Fruit fly (Drosophila melanogaster) whole organism, embryonic: ENCODE data around the gene CG14866.

Experiments
- Bgb ChIP-seq: fragments of 200-800 bp; sonication (Bioruptor generic); IDR thresholded peaks from 2 replicates; pipeline ENCODE4 v1.3.6; 2022; ENCODE audit warnings: missing biosample characterization, missing genetic modification characterization; ENCODE audit not compliant: partially characterized antibody
- CG11247 ChIP-seq: fragments of 200-800 bp; sonication (Bioruptor generic); IDR thresholded peaks from 2 replicates; pipeline ENCODE4 v1.3.6; 2022; ENCODE audit warnings: missing biosample characterization, missing genetic modification characterization
- CG11560 ChIP-seq: fragments of 200-800 bp; sonication (Bioruptor generic); IDR thresholded peaks from 3 replicates; pipeline ENCODE4 v1.3.6; 2022; ENCODE audit warnings: missing biosample characterization, missing genetic modification characterization
- CG12744 ChIP-seq: fragments of 200-800 bp; sonication (Bioruptor generic); optimal IDR thresholded peaks from 2 replicates; lab custom pipeline; 2016; ENCODE audit warnings: missing biosample characterization, missing genetic modification characterization
- CG14014 ChIP-seq: fragments of 200-800 bp; sonication (Bioruptor generic); IDR thresholded peaks from 2 replicates; pipeline ENCODE4 v1.3.6; 2022; ENCODE audit warnings: missing biosample characterization, missing genetic modification characterization
- CG17361 ChIP-seq: fragments of 200-800 bp; sonication (Bioruptor generic); IDR thresholded peaks from 3 replicates; pipeline ENCODE4 v1.3.6; 2022; ENCODE audit warnings: missing biosample characterization, missing genetic modification characterization
- CG17829 ChIP-seq: fragments of 200-800 bp; optimal IDR thresholded peaks from 2 replicates; lab custom pipeline; 2019; ENCODE audit warnings: missing biosample characterization, mild to moderate bottlenecking, missing genetic modification characterization, moderate library complexity
- CG18476 ChIP-seq: fragments of 200-800 bp; sonication (Bioruptor generic); optimal IDR thresholded peaks from 2 replicates; lab custom pipeline; 2016; ENCODE audit warnings: missing biosample characterization, mild to moderate bottlenecking, missing genetic modification characterization
- CG2199 ChIP-seq: fragments of 200-800 bp; sonication (Bioruptor generic); IDR thresholded peaks from 3 replicates; pipeline ENCODE4 v1.3.6; 2022; ENCODE audit warnings: missing biosample characterization, missing genetic modification characterization
- CG33557 ChIP-seq: fragments of 200-800 bp; sonication (Bioruptor generic); optimal IDR thresholded peaks from 2 replicates; lab custom pipeline; 2019; ENCODE audit warnings: missing biosample characterization, mild to moderate bottlenecking, missing genetic modification characterization, moderate library complexity
- CG4707 ChIP-seq: fragments of 200-800 bp; sonication (Bioruptor generic); optimal IDR thresholded peaks from 2 replicates; lab custom pipeline; 2018; ENCODE audit warnings: missing biosample characterization, mild to moderate bottlenecking, missing genetic modification characterization, moderate library complexity
- CG6175 ChIP-seq: fragments of 200-800 bp; sonication (Bioruptor generic); IDR thresholded peaks from 3 replicates; pipeline ENCODE4 v1.3.6; 2022; ENCODE audit warnings: missing biosample characterization, missing genetic modification characterization
- CG9876 ChIP-seq: fragments of 200-800 bp; sonication (Bioruptor generic); optimal IDR thresholded peaks from 2 replicates; lab custom pipeline; 2016; ENCODE audit warnings: missing biosample characterization, missing genetic modification characterization
- Dek ChIP-seq: fragments of 200-800 bp; sonication (Bioruptor generic); optimal IDR thresholded peaks from 3 replicates; lab custom pipeline; 2019; ENCODE audit warnings: missing biosample characterization, mild to moderate bottlenecking, missing genetic modification characterization, moderate library complexity
- Dip2 ChIP-seq: fragments of 200-800 bp; sonication (Bioruptor generic); IDR thresholded peaks from 2 replicates; pipeline ENCODE4 v1.3.6; 2022; ENCODE audit warnings: missing biosample characterization, missing genetic modification characterization
- Dip3 ChIP-seq: fragments of 200-800 bp; sonication (Bioruptor generic); optimal IDR thresholded peaks from 3 replicates; lab custom pipeline; 2016; ENCODE audit warnings: missing biosample characterization, missing genetic modification characterization
- Dref ChIP-seq: fragments of 200-800 bp; sonication (Bioruptor generic); IDR thresholded peaks from 2 replicates; pipeline ENCODE4 v1.3.6; 2022; ENCODE audit warnings: missing biosample characterization, missing genetic modification characterization
- ERR ChIP-seq: fragments of 200-800 bp; sonication (Bioruptor generic); optimal IDR thresholded peaks from 2 replicates; lab custom pipeline; 2016; ENCODE audit warnings: missing biosample characterization, missing genetic modification characterization
- HHEX ChIP-seq: fragments of 200-800 bp; sonication (Bioruptor generic); optimal IDR thresholded peaks from 3 replicates; lab custom pipeline; 2017; ENCODE audit warnings: missing biosample characterization, mild to moderate bottlenecking, missing genetic modification characterization, missing genetic modification reagents
- HmgZ ChIP-seq: fragments of 200-800 bp; sonication (Bioruptor generic); optimal IDR thresholded peaks from 2 replicates; lab custom pipeline; 2018; ENCODE audit warnings: missing biosample characterization, mild to moderate bottlenecking, missing genetic modification characterization
- Hr51 ChIP-seq, 2 experiments: fragments of 200-800 bp; sonication (Bioruptor generic); optimal IDR thresholded peaks; 2 replicates in 1 of 2; 3 replicates in 1 of 2; lab custom pipeline; 2016 to 2018; ENCODE audit warnings: missing biosample characterization in 2 of 2, missing genetic modification characterization in 2 of 2, mild to moderate bottlenecking in 1 of 2, moderate library complexity in 1 of 2
- Mad ChIP-seq: fragments of 200-800 bp; sonication (Bioruptor generic); optimal IDR thresholded peaks from 2 replicates; lab custom pipeline; 2016; ENCODE audit warnings: missing biosample characterization, missing genetic modification characterization
- Mrtf ChIP-seq: fragments of 200-800 bp; sonication (Bioruptor generic); IDR thresholded peaks from 3 replicates; pipeline ENCODE4 v1.3.6; 2022; ENCODE audit warnings: missing biosample characterization, missing genetic modification characterization
- Myb ChIP-seq: fragments of 200-800 bp; sonication (Bioruptor generic); optimal IDR thresholded peaks from 2 replicates; lab custom pipeline; 2016; ENCODE audit warnings: missing biosample characterization, missing genetic modification characterization
- NC2β ChIP-seq: fragments of 200-800 bp; sonication (Bioruptor generic); optimal IDR thresholded peaks from 2 replicates; lab custom pipeline; 2016; ENCODE audit warnings: missing biosample characterization, missing genetic modification characterization
- Side ChIP-seq: fragments of 200-800 bp; sonication (Bioruptor generic); optimal IDR thresholded peaks from 2 replicates; lab custom pipeline; 2016; ENCODE audit warnings: missing biosample characterization, missing genetic modification characterization
- Spps ChIP-seq: fragments of 200-800 bp; sonication (Bioruptor generic); optimal IDR thresholded peaks from 2 replicates; lab custom pipeline; 2018; ENCODE audit warnings: missing biosample characterization, mild to moderate bottlenecking, missing genetic modification characterization
- TFAM ChIP-seq: fragments of 200-800 bp; sonication (Bioruptor generic); optimal IDR thresholded peaks from 2 replicates; lab custom pipeline; 2017; ENCODE audit warnings: missing biosample characterization, missing genetic modification characterization, inconsistent platforms
- Xrp1 ChIP-seq: fragments of 200-800 bp; sonication (Bioruptor generic); IDR thresholded peaks from 2 replicates; pipeline ENCODE4 v1.3.6; 2022; ENCODE audit warnings: missing biosample characterization, missing genetic modification characterization
- cas ChIP-seq: fragments of 200-800 bp; sonication (Bioruptor generic); IDR thresholded peaks from 2 replicates; pipeline ENCODE4 v1.3.6; 2022; ENCODE audit warnings: missing biosample characterization, missing genetic modification characterization
- cato ChIP-seq: fragments of 200-800 bp; sonication (Bioruptor generic); optimal IDR thresholded peaks from 2 replicates; lab custom pipeline; 2016; ENCODE audit warnings: missing biosample characterization, missing genetic modification characterization, borderline replicate concordance
- caup ChIP-seq: fragments of 200-800 bp; sonication (Bioruptor generic); optimal IDR thresholded peaks from 3 replicates; lab custom pipeline; 2017; ENCODE audit warnings: missing biosample characterization, mild to moderate bottlenecking, missing genetic modification characterization, moderate library complexity; ENCODE audit not compliant: severe bottlenecking
- chn ChIP-seq: fragments of 200-800 bp; sonication (Bioruptor generic); optimal IDR thresholded peaks from 2 replicates; lab custom pipeline; 2016; ENCODE audit warnings: missing biosample characterization, missing genetic modification characterization
- croc ChIP-seq: fragments of 200-800 bp; sonication (Bioruptor generic); conservative IDR thresholded peaks from 3 replicates; pipeline ENCODE4 v1.3.6; 2022; ENCODE audit warnings: missing biosample characterization, missing genetic modification characterization
- cwo ChIP-seq: fragments of 200-800 bp; sonication (Bioruptor generic); optimal IDR thresholded peaks from 3 replicates; lab custom pipeline; 2017; ENCODE audit warnings: missing biosample characterization, missing genetic modification characterization, mild to moderate bottlenecking, moderate library complexity, missing genetic modification reagents
- da ChIP-seq: fragments of 200-800 bp; sonication (Bioruptor generic); optimal IDR thresholded peaks from 2 replicates; lab custom pipeline; 2016; ENCODE audit warnings: missing biosample characterization, missing genetic modification characterization
- emc ChIP-seq: fragments of 200-800 bp; sonication (Bioruptor generic); optimal IDR thresholded peaks from 2 replicates; lab custom pipeline; 2016; ENCODE audit warnings: missing biosample characterization, missing genetic modification characterization
- ems ChIP-seq: fragments of 200-800 bp; sonication (Bioruptor generic); optimal IDR thresholded peaks from 3 replicates; lab custom pipeline; 2016; ENCODE audit warnings: missing biosample characterization, missing genetic modification characterization
- fd96Cb ChIP-seq: fragments of 200-800 bp; sonication (Bioruptor generic); optimal IDR thresholded peaks from 2 replicates; lab custom pipeline; 2018; ENCODE audit warnings: missing biosample characterization, mild to moderate bottlenecking, missing genetic modification characterization, moderate library complexity
- maf-S ChIP-seq: fragments of 200-800 bp; sonication (Bioruptor generic); optimal IDR thresholded peaks from 2 replicates; lab custom pipeline; 2016; ENCODE audit warnings: missing biosample characterization, missing genetic modification characterization
- nmo ChIP-seq: fragments of 200-800 bp; sonication (Bioruptor generic); optimal IDR thresholded peaks from 2 replicates; lab custom pipeline; 2018; ENCODE audit warnings: missing biosample characterization, mild to moderate bottlenecking, missing genetic modification characterization, moderate library complexity
- otp ChIP-seq: fragments of 200-800 bp; sonication (Bioruptor generic); IDR thresholded peaks from 3 replicates; pipeline ENCODE4, ENCODE4 v1.3.6; 2022; ENCODE audit warnings: missing biosample characterization, missing genetic modification characterization
- scrt ChIP-seq: fragments of 200-800 bp; sonication (Bioruptor generic); optimal IDR thresholded peaks from 2 replicates; lab custom pipeline; 2018; ENCODE audit warnings: missing biosample characterization, mild to moderate bottlenecking, missing genetic modification characterization, moderate library complexity
- seq ChIP-seq: fragments of 200-800 bp; sonication (Bioruptor generic); IDR thresholded peaks from 2 replicates; pipeline ENCODE4 v1.3.6; 2022; ENCODE audit warnings: missing biosample characterization, missing genetic modification characterization
- sim ChIP-seq: fragments of 200-800 bp; sonication (Bioruptor generic); IDR thresholded peaks from 2 replicates; pipeline ENCODE4 v1.3.6; 2022; ENCODE audit warnings: missing biosample characterization, missing genetic modification characterization
- slbo ChIP-seq: fragments of 200-800 bp; sonication (Bioruptor generic); IDR thresholded peaks from 2 replicates; pipeline ENCODE4 v1.3.6; 2022; ENCODE audit warnings: missing biosample characterization, missing genetic modification characterization
- ssp ChIP-seq: fragments of 200-800 bp; sonication (Bioruptor generic); IDR thresholded peaks from 2 replicates; pipeline ENCODE4 v1.3.6; 2022; ENCODE audit warnings: missing biosample characterization, missing genetic modification characterization
- tio ChIP-seq: fragments of 200-800 bp; sonication (Bioruptor generic); optimal IDR thresholded peaks from 2 replicates; lab custom pipeline; 2017; ENCODE audit warnings: missing biosample characterization, missing genetic modification characterization, inconsistent platforms
- tna ChIP-seq: fragments of 200-800 bp; sonication (Bioruptor generic); IDR thresholded peaks from 2 replicates; pipeline ENCODE4 v1.3.6; 2022; ENCODE audit warnings: missing biosample characterization, missing genetic modification characterization; ENCODE audit not compliant: partially characterized antibody

The CG14866 gene

DNA sequence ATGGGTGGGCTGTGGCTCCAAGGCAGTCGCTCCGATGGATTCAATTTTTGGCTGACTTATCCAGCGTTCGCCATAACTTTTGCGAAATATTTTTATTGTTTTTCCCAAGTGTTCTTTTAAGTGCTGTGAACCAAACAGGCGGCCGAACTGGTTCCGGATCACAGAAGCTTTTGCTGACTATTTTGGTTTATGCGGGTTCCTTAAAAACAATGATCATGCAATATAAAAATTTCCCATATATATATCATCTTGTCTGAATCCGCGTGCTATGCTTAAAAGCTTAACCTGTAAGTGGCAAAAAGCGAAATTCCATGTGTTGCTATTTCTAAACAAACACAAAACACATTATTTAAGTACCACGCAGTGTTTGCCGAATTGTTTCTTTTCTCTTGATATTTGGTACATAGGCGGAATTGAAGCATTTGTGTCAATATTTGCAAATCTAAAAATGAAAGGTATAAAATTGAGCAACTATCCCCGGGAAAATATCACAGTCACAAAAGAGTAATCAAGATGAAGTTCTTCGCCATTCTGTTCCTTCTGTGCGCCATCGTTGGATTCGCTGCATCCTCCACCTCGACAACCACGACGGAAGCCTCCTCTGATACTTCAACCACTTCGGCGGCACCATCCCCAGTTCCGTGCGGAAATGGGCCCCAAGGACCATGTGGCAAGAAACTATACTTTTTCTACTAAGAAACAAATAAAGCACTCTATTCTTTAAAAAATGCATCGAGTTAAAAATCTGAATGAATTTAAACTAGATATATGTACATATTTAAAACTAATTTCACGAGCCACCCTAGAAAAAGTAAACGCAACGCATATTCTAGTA lies 3.9 kb downstream of the CG14866 start, which contains the start of the genes CG6276 and CG44040 (continued):
- TF ChIP-seq tna (GFP tag; lab: Robert Waterston, UW) (no peak), CG6175 (GFP tag; lab: Robert Waterston, UW) (no peak), nmo (GFP tag; lab: Kevin White, UChicago) (peak; percentile 34), croc (GFP tag; lab: Robert Waterston, UW) (no peak), cwo (GFP tag; lab: Kevin White, UChicago) (peak; percentile 6), maf-S (GFP tag; lab: Kevin White, UChicago) (no peak), CG11560 (tag; lab: Robert Waterston, UW) (no peak), otp (GFP tag; lab: Robert Waterston, UW) (0 out of 3 replicates have a peak, but pooled peaks have one; percentile 23), CG33557 (GFP tag; lab: Kevin White, UChicago) (no peak), da (GFP tag; lab: Kevin White, UChicago) (no peak), CG2199 (GFP tag; lab: Robert Waterston, UW) (no peak), Bgb (GFP tag; lab: Robert Waterston, UW) (no peak; the same call in 1 of the 2 replicates), chn (peak; percentile 16), tio (no peak), CG14014 (peak; percentile 54; the same call in 1 of the 2 replicates), Dref (GFP tag; lab: Robert Waterston, UW) (no peak), ems (GFP tag; lab: Kevin White, UChicago) (peak; percentile 38), caup (GFP tag; lab: Kevin White, UChicago) (peak; percentile 60), HmgZ (tag; lab: Kevin White, UChicago) (peak; percentile 23), Hr51 (GFP tag; optimal IDR thresholded peaks at IDR 0.05; lab: Kevin White, UChicago) (peak in 1 of 2 experiments; percentile 57), CG17829 (tag; lab: Kevin White, UChicago) (peak; percentile 18), HHEX (GFP tag; lab: Kevin White, UChicago) (peak; percentile 49), cas (no peak), Dek (tag; lab: Kevin White, UChicago) (peak; percentile 35), CG9876 (GFP tag; lab: Kevin White, UChicago) (peak; percentile 37), CG12744 (peak; percentile 34), ERR (GFP tag; lab: Kevin White, UChicago) (no peak), TFAM (GFP tag; lab: Kevin White, UChicago) (no peak), cato (GFP tag; lab: Kevin White, UChicago) (no peak), Dip3 (GFP tag; lab: Kevin White, UChicago) (peak; percentile 9), Mad (GFP tag; lab: Kevin White, UChicago) (no peak), CG4707 (GFP tag; lab: Kevin White, UChicago) (no peak), seq (GFP tag; lab: Robert Waterston, UW) (no peak), scrt (GFP tag; lab: Kevin White, UChicago) (no peak), Spps (no peak), CG18476 (GFP tag; lab: Kevin White, UChicago) (no peak), Dip2 (GFP tag; lab: Robert Waterston, UW) (no peak), slbo (peak; percentile 59), Side (GFP tag; lab: Kevin White, UChicago) (peak; percentile 6), emc (GFP tag; lab: Kevin White, UChicago) (no peak), ssp (GFP tag; lab: Robert Waterston, UW) (no peak), Mrtf (GFP tag; lab: Robert Waterston, UW) (peak; percentile 39; the same call in 1 of the 3 replicates), NC2β (no peak), Xrp1 (GFP tag; lab: Robert Waterston, UW) (peak; percentile 52; the same call in 1 of the 2 replicates), CG17361 (GFP tag; lab: Robert Waterston, UW) (peak; percentile 67), fd96Cb (tag; lab: Kevin White, UChicago) (no peak), sim (GFP tag; lab: Robert Waterston, UW) (no peak), CG11247 (GFP tag; lab: Robert Waterston, UW) (0 out of 2 replicates have a peak, but pooled peaks have one; percentile 16), Myb (no peak)
